Fruit fly (Drosophila melanogaster) whole organism, wandering third instar larva: Measurements from ENCODE around the gene ppk.

Source experiments
- br ChIP-seq: fragments of 200-800 bp; sonication (Bioruptor generic); optimal IDR thresholded peaks from 2 replicates; lab custom pipeline; 2016; ENCODE audit warnings: missing biosample characterization, missing genetic modification characterization
- brk ChIP-seq: fragments of 200-800 bp; sonication (Bioruptor generic); optimal IDR thresholded peaks from 2 replicates; lab custom pipeline; 2016; ENCODE audit warnings: missing biosample characterization, mild to moderate bottlenecking, missing genetic modification characterization
- psq ChIP-seq: fragments of 200-800 bp; sonication (Bioruptor generic); optimal IDR thresholded peaks from 3 replicates; lab custom pipeline; 2017; ENCODE audit warnings: missing biosample characterization, mild to moderate bottlenecking, missing genetic modification characterization, moderate library complexity
- rgr ChIP-seq: fragments of 200-800 bp; sonication (Bioruptor generic); optimal IDR thresholded peaks from 3 replicates; lab custom pipeline; 2016; ENCODE audit warnings: missing biosample characterization, mild to moderate bottlenecking, missing genetic modification characterization
- sv ChIP-seq: fragments of 200-800 bp; sonication (Bioruptor generic); optimal IDR thresholded peaks from 3 replicates; lab custom pipeline; 2016; ENCODE audit warnings: missing biosample characterization, missing genetic modification characterization
- usp ChIP-seq: fragments of >200 bp; optimal IDR thresholded peaks from 2 replicates; lab custom pipeline; 2017; ENCODE audit warnings: missing biosample characterization, missing genetic modification characterization

DNA sequence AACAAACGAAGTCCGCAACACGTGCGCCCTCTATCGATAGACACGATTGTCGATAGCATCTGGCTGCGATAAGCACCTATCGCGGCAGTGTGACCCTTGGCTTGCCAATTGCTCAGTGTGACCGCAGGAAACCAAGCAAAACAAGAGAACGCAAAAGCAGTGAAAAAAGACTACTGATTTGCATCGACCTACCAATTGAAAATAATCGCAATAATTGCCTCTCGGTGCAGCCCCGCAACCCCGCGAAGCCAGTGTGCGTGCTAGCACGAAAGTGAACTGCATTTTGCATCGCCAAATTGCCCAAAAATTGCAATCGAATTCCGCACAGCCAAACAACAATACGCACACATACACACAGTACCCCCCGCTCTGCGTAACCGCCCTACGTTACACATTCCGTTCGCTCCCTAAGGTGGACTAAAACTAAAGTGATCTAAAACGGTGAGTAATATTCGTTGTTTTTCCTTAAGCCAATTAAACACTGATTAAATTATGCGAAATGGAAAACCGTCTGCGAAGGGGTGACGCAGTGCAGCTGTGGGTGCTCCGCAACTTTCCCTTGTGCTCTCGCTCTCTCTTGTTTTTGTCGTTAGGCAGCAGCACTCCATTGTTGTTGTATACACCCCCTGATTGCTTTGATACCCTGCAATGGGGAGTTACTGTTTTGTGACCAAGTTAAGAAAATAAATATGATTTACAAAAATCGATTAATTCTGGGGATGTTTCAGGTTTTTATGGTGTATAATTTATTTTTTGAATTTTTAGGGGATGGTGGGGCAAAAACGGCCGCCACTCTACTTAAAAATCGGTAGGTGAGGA lies 25.7 kb downstream of the ppk start, which contains the start of gene Rab14:
- TF ChIP-seq usp (GFP tag; lab: Kevin White, UChicago), result no peak
- no peak for TF ChIP-seq brk (GFP tag; lab: Kevin White, UChicago)
- peak; percentile 66 for TF ChIP-seq psq (GFP tag; lab: Kevin White, UChicago)
- TF ChIP-seq rgr (GFP tag; lab: Kevin White, UChicago), result peak; percentile 87
- peak; percentile 37 for TF ChIP-seq sv (GFP tag; lab: Kevin White, UChicago)
- peak; percentile 76 for TF ChIP-seq br
